Fruit fly (Drosophila melanogaster) whole organism, pupa: ENCODE measurements around the gene EndoA.

Experiments
- CG10348 ChIP-seq: fragments of 200-800 bp; sonication (Bioruptor generic); IDR thresholded peaks from 2 replicates; pipeline ENCODE4 v1.3.6; 2022; ENCODE audit warnings: missing biosample characterization, missing genetic modification characterization
- CG13204 ChIP-seq: fragments of 200-800 bp; sonication (Bioruptor generic); optimal IDR thresholded peaks from 2 replicates; lab custom pipeline; 2018; ENCODE audit warnings: missing biosample characterization, mild to moderate bottlenecking, missing genetic modification characterization, moderate library complexity
- CG14655 ChIP-seq: fragments of 200-800 bp; sonication (Bioruptor generic); optimal IDR thresholded peaks from 3 replicates; lab custom pipeline; 2017; ENCODE audit warnings: mild to moderate bottlenecking, missing biosample characterization, missing genetic modification reagents, missing genetic modification characterization
- CG15710 ChIP-seq: fragments of 200-800 bp; sonication (Bioruptor generic); optimal IDR thresholded peaks from 2 replicates; lab custom pipeline; 2018; ENCODE audit warnings: missing biosample characterization, mild to moderate bottlenecking, missing genetic modification characterization, moderate library complexity
- CG17806 ChIP-seq: fragments of 200-800 bp; sonication (Bioruptor generic); optimal IDR thresholded peaks from 2 replicates; lab custom pipeline; 2018; ENCODE audit warnings: missing biosample characterization, mild to moderate bottlenecking, missing genetic modification characterization, moderate library complexity
- CG32121 ChIP-seq: fragments of 200-800 bp; sonication (Bioruptor generic); IDR thresholded peaks from 2 replicates; pipeline ENCODE4 v1.3.6; 2022; ENCODE audit warnings: missing biosample characterization, missing genetic modification characterization
- CG34367 ChIP-seq: fragments of 200-800 bp; sonication (Bioruptor generic); optimal IDR thresholded peaks from 2 replicates; lab custom pipeline; 2018; ENCODE audit warnings: missing biosample characterization, mild to moderate bottlenecking, missing genetic modification characterization
- CG4496 ChIP-seq: fragments of 200-800 bp; sonication (Bioruptor generic); IDR thresholded peaks from 3 replicates; pipeline ENCODE4 v1.3.6; 2022; ENCODE audit warnings: missing biosample characterization, missing genetic modification characterization
- CG8159 ChIP-seq: fragments of 200-800 bp; sonication (Bioruptor generic); optimal IDR thresholded peaks from 3 replicates; lab custom pipeline; 2018; ENCODE audit warnings: missing biosample characterization, mild to moderate bottlenecking, missing genetic modification characterization, moderate library complexity
- CG8301 ChIP-seq: fragments of 200-800 bp; sonication (Bioruptor generic); optimal IDR thresholded peaks from 2 replicates; lab custom pipeline; 2018; ENCODE audit warnings: missing biosample characterization, mild to moderate bottlenecking, missing genetic modification characterization
- CG9948 ChIP-seq: fragments of 200-800 bp; sonication (Bioruptor generic); optimal IDR thresholded peaks from 2 replicates; lab custom pipeline; 2018; ENCODE audit warnings: missing biosample characterization, mild to moderate bottlenecking, missing genetic modification characterization, moderate library complexity
- D1 ChIP-seq: fragments of 200-800 bp; sonication (Bioruptor generic); optimal IDR thresholded peaks from 2 replicates; lab custom pipeline; 2018; ENCODE audit warnings: missing biosample characterization, mild to moderate bottlenecking, missing genetic modification characterization, moderate library complexity
- EcR ChIP-seq: fragments of 200-800 bp; sonication (Bioruptor generic); optimal IDR thresholded peaks from 3 replicates; lab custom pipeline; 2019; ENCODE audit warnings: missing biosample characterization, missing genetic modification characterization, mild to moderate bottlenecking, moderate library complexity, missing genetic modification reagents
- Ets98B ChIP-seq: fragments of 200-800 bp; sonication (Bioruptor generic); IDR thresholded peaks from 2 replicates; pipeline ENCODE4 v1.3.6; 2022; ENCODE audit warnings: missing biosample characterization, missing genetic modification characterization
- Pif1A ChIP-seq: fragments of 200-800 bp; sonication (Bioruptor generic); optimal IDR thresholded peaks from 3 replicates; lab custom pipeline; 2016; ENCODE audit warnings: missing biosample characterization, missing genetic modification characterization
- Pif1B ChIP-seq: fragments of 200-800 bp; sonication (Bioruptor generic); optimal IDR thresholded peaks from 3 replicates; lab custom pipeline; 2016; ENCODE audit warnings: missing biosample characterization, missing genetic modification characterization
- Snoo ChIP-seq: fragments of 200-800 bp; sonication (Bioruptor generic); optimal IDR thresholded peaks from 3 replicates; lab custom pipeline; 2017; ENCODE audit warnings: missing biosample characterization, mild to moderate bottlenecking, missing genetic modification characterization, inconsistent platforms
- fd96Ca ChIP-seq: fragments of 200-800 bp; sonication (Bioruptor generic); IDR thresholded peaks from 3 replicates; pipeline ENCODE4 v1.3.6; 2022; ENCODE audit warnings: missing biosample characterization, missing genetic modification characterization
- gl ChIP-seq: fragments of 200-800 bp; sonication (Bioruptor generic); optimal IDR thresholded peaks from 2 replicates; lab custom pipeline; 2018; ENCODE audit warnings: missing biosample characterization, mild to moderate bottlenecking, missing genetic modification characterization
- rn ChIP-seq: fragments of 200-800 bp; sonication (Bioruptor generic); IDR thresholded peaks from 2 replicates; pipeline ENCODE4 v1.3.6; 2022; ENCODE audit warnings: missing biosample characterization, missing genetic modification characterization

Gene EndoA

DNA sequence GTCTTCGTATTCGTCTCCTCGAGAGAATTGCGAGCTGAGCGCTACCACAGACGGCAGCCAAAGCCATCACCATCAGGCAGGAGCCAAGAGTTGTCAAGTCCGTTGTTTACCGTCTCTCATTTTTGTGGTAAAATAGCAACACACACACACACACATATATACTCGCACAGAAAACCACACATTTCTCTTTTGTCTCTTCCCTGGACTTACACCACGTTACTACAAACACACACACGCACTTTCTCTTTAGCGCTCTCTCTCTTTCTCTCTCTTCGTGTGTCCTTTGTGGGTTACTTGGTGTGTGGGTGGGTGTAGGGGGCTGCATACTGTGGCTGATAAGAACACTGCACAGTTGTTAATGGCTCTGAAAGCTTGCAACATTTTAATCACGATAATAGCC, 25.3 kb downstream of the EndoA start:
- no peak for TF ChIP-seq EcR (GFP tag; lab: Kevin White, UChicago)
- no peak for TF ChIP-seq CG10348
- TF ChIP-seq CG14655: no peak

DNA sequence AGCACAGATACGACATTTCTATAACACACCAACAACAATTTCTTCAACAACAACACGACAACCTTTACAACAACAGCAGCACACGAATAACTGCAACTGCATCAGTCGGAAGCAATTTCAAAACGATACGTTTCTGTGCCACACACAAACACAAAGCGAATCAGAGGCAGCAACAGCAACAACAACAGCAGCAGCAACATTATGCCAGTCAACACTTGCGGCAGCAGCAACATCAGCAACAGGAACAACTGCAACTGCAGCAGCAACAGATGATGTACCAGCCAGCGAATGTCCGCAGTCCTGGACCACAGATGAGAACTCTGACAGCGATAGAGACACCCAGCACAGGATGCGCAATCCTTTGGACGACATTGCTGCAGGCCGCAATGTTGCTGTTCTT, 40.9 kb downstream of the EndoA start:
- TF ChIP-seq CG10348 (no peak), CG17806 (no peak), EcR (GFP tag; lab: Kevin White, UChicago) (no peak), CG8159 (tag; lab: Kevin White, UChicago) (no peak), gl (tag; lab: Kevin White, UChicago) (no peak), CG8301 (tag; lab: Kevin White, UChicago) (no peak), CG34367 (tag; lab: Kevin White, UChicago) (no peak), CG15710 (no peak), CG4496 (no peak), CG9948 (tag; lab: Kevin White, UChicago) (no peak), Pif1B (GFP tag; lab: Kevin White, UChicago) (no peak), fd96Ca (GFP tag; lab: Robert Waterston, UW) (no peak), rn (no peak), D1 (tag; lab: Kevin White, UChicago) (no peak), CG13204 (GFP tag; lab: Kevin White, UChicago) (no peak), CG32121 (no peak), CG14655 (no peak), Pif1A (no peak)

DNA sequence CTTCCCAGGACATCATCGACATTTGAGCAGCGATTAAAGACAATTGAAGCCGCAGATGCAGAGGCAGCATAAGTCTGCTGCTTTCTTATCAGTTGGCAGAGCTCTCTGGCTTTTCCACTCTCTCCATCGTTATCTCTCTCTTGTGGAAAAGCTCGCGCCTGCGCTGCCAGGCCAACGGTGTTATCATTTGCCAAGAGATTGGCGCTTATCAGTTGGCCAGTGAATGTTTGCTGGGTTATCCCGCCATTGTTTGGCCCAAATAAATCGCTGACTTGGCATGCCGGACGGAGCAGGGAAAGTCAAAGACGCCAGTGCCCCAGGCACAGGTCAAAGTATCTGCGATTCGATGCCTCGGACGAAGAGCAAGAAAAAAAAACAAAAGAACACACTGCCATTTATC, 42.7 kb downstream of the EndoA start:
- TF ChIP-seq CG34367 (tag; lab: Kevin White, UChicago) (no peak), rn (no peak), CG14655 (no peak), CG15710 (no peak), CG32121 (no peak), fd96Ca (GFP tag; lab: Robert Waterston, UW) (no peak), D1 (tag; lab: Kevin White, UChicago) (no peak), CG17806 (no peak), CG10348 (no peak)

DNA sequence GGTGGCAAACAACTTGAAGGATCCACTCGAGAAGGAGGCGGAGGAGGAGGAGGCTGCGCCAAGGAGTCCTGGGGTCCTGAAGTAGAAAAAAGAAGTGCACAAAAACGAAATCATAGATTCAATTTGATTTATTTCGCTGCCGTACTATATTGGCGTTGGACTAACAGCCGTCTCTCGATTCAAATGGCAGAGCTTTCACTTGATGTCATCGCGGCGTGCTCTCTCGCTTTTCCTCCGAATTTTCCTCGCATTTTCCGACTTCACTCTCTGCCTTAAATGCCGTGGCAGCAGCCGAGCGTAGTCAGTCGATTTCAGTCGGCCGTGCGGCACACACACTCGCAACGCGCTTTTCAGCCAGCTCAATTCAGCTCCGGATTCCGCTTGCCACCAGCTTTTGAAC, 43.5 kb downstream of the EndoA start, which contains the start of gene CG43732:
CG43732 (plus strand) TSS at position 301 of the 400 bp plus-strand sequence.
- TF ChIP-seq CG10348 (no peak), Ets98B (GFP tag; lab: Robert Waterston, UW) (no peak), CG17806 (no peak), CG13204 (GFP tag; lab: Kevin White, UChicago) (no peak), rn (no peak), CG15710 (no peak), Snoo (tag; lab: Kevin White, UChicago) (no peak), CG34367 (tag; lab: Kevin White, UChicago) (no peak)
- TF ChIP-seq, all 21 proteins: peak for 0
